Worm (Caenorhabditis elegans) whole organism, late embryonic: ENCODE data around the gene str-222.

ENCODE experiments used
- F13H6.1 ChIP-seq: sonication (generic microtip); optimal IDR thresholded peaks from 2 replicates; lab custom pipeline; 2016; ENCODE audit warnings: missing genetic modification characterization, missing compliant biosample characterization
- ahr-1 ChIP-seq: sonication (generic microtip); optimal IDR thresholded peaks from 2 replicates; lab custom pipeline; 2016; ENCODE audit warnings: missing genetic modification characterization, missing compliant biosample characterization
- ceh-18 ChIP-seq: sonication (generic microtip); optimal IDR thresholded peaks from 2 replicates; lab custom pipeline; 2016; ENCODE audit warnings: missing genetic modification characterization, missing compliant biosample characterization
- ceh-24 ChIP-seq: sonication (generic microtip); optimal IDR thresholded peaks from 2 replicates; lab custom pipeline; 2016; ENCODE audit warnings: mild to moderate bottlenecking, missing genetic modification characterization, missing compliant biosample characterization
- dmd-4 ChIP-seq: sonication (generic microtip); optimal IDR thresholded peaks from 2 replicates; lab custom pipeline; 2016; ENCODE audit warnings: borderline replicate concordance, missing genetic modification characterization, missing compliant biosample characterization
- ets-4 ChIP-seq: sonication (generic microtip); optimal IDR thresholded peaks from 2 replicates; lab custom pipeline; 2016; ENCODE audit warnings: missing genetic modification characterization, missing compliant biosample characterization
- hlh-13 ChIP-seq: fragments of 200-800 bp; sonication (Bioruptor generic); optimal IDR thresholded peaks from 2 replicates; lab custom pipeline; 2018; ENCODE audit warnings: mild to moderate bottlenecking, missing genetic modification characterization, missing compliant biosample characterization
- nhr-11 ChIP-seq: fragments of 150-350 bp; optimal IDR thresholded peaks from 2 replicates; lab custom pipeline; 2014; ENCODE audit warnings: missing biosample characterization, missing genetic modification characterization
- pag-3 ChIP-seq: sonication (generic microtip); optimal IDR thresholded peaks from 2 replicates; lab custom pipeline; 2016; ENCODE audit warnings: missing compliant biosample characterization, missing genetic modification characterization, borderline replicate concordance
- pqm-1 ChIP-seq: sonication (generic microtip); optimal IDR thresholded peaks from 2 replicates; lab custom pipeline; 2016; ENCODE audit warnings: missing genetic modification characterization, missing compliant biosample characterization
- pros-1 ChIP-seq: fragments of 150-350 bp; optimal IDR thresholded peaks from 2 replicates; lab custom pipeline; 2014; ENCODE audit warnings: missing biosample characterization, missing genetic modification reagents, missing genetic modification characterization

ce11 chrV:1651045-1651444 is 15.1 kb downstream of the str-222 start, which contains the start of gene irld-44:
- TF ChIP-seq hlh-13 (GFP tag; lab: Kevin White, UChicago) (no peak), pag-3 (tag; lab: Kevin White, UChicago) (no peak), F13H6.1 (tag; lab: Kevin White, UChicago) (no peak), pros-1 (tag; lab: Kevin White, UChicago) (no peak), ceh-24 (no peak), nhr-11 (tag; lab: Kevin White, UChicago) (no peak), ets-4 (no peak), ceh-18 (tag; lab: Kevin White, UChicago) (no peak), dmd-4 (tag; lab: Kevin White, UChicago) (no peak), ahr-1 (tag; lab: Kevin White, UChicago) (no peak), pqm-1 (no peak)
